Worm (Caenorhabditis elegans) whole organism, L4 larva: Measurements from ENCODE around the gene sre-2.
A peak's percentile ranks its signal among the peaks of the same experiment; 100 is the strongest.

ENCODE experiments used
- F10B5.3 ChIP-seq: sonication (generic microtip); optimal IDR thresholded peaks from 2 replicates; lab custom pipeline; 2016; ENCODE audit warnings: mild to moderate bottlenecking, missing genetic modification characterization, missing compliant biosample characterization
- F44E2.7 ChIP-seq: fragments of 200-800 bp; sonication (Bioruptor generic); IDR thresholded peaks from 2 replicates; pipeline ENCODE4 v2.1.2; 2022; ENCODE audit warnings: missing genetic modification characterization, missing compliant biosample characterization
- F49E8.2 ChIP-seq: sonication (generic microtip); optimal IDR thresholded peaks from 2 replicates; lab custom pipeline; 2016; ENCODE audit warnings: missing compliant biosample characterization, mild to moderate bottlenecking, missing genetic modification characterization, borderline replicate concordance
- R02D3.7 ChIP-seq: fragments of 150-350 bp; sonication (generic microtip); optimal IDR thresholded peaks from 3 replicates; lab custom pipeline; 2014; ENCODE audit warnings: missing biosample characterization, missing genetic modification characterization
- T20F7.1 ChIP-seq: fragments of 200-800 bp; sonication (Bioruptor generic); optimal IDR thresholded peaks from 2 replicates; lab custom pipeline; 2018; ENCODE audit warnings: mild to moderate bottlenecking, missing genetic modification characterization, missing compliant biosample characterization
- Y48G9A.11 ChIP-seq: fragments of 200-800 bp; sonication (Bioruptor generic); IDR thresholded peaks from 2 replicates; pipeline ENCODE4 v1.3.6; 2022; ENCODE audit warnings: missing genetic modification reagents, missing genetic modification characterization, missing compliant biosample characterization
- ZK337.2 ChIP-seq: fragments of 200-800 bp; sonication (Bioruptor generic); IDR thresholded peaks from 2 replicates; pipeline ENCODE4 v1.3.6; 2022; ENCODE audit warnings: missing genetic modification reagents, missing genetic modification characterization, missing compliant biosample characterization
- ama-1 ChIP-seq: fragments of 150-350 bp; optimal IDR thresholded peaks from 2 replicates; lab custom pipeline; 2014; ENCODE audit warnings: inconsistent platforms, mixed read lengths
- arid-1 ChIP-seq: fragments of 200-800 bp; sonication (Bioruptor generic); conservative IDR thresholded peaks from 2 replicates; pipeline ENCODE4 v1.3.6; 2022; ENCODE audit warnings: missing genetic modification reagents, missing genetic modification characterization, missing compliant biosample characterization
- ceh-20 ChIP-seq: fragments of 200-800 bp; sonication (Bioruptor generic); IDR thresholded peaks from 2 replicates; pipeline ENCODE4 v1.3.6; 2022; ENCODE audit warnings: missing genetic modification reagents, missing genetic modification characterization, missing compliant biosample characterization
- ces-1 ChIP-seq: fragments of 150-350 bp; sonication (generic microtip); optimal IDR thresholded peaks from 4 replicates; lab custom pipeline; 2014; ENCODE audit warnings: missing biosample characterization, missing genetic modification reagents, missing genetic modification characterization
- daf-16 ChIP-seq, 3 experiments: sonication (generic microtip); optimal IDR thresholded peaks; 2 replicates each; lab custom pipeline; 2016 to 2017; ENCODE audit warnings: missing genetic modification characterization in 3 of 3, missing genetic modification reagents in 3 of 3, mild to moderate bottlenecking in 2 of 3, missing compliant biosample characterization in 2 of 3, missing biosample characterization in 1 of 3, moderate library complexity in 1 of 3
- daf-19 ChIP-seq: fragments of 200-800 bp; sonication (Bioruptor generic); conservative IDR thresholded peaks from 2 replicates; pipeline ENCODE4 v1.3.6; 2022; ENCODE audit warnings: missing genetic modification characterization, missing compliant biosample characterization
- daf-8 ChIP-seq: fragments of 200-800 bp; sonication (Bioruptor generic); IDR thresholded peaks from 2 replicates; pipeline ENCODE4 v1.3.6; 2022; ENCODE audit warnings: missing genetic modification characterization, missing compliant biosample characterization
- dmd-6 ChIP-seq: fragments of 200-800 bp; sonication (Bioruptor generic); IDR thresholded peaks from 2 replicates; pipeline ENCODE4 v1.3.6; 2022; ENCODE audit warnings: missing genetic modification reagents, missing genetic modification characterization, missing compliant biosample characterization
- dmd-8 ChIP-seq: fragments of 200-800 bp; sonication (Bioruptor generic); IDR thresholded peaks from 2 replicates; pipeline ENCODE4 v1.3.6; 2022; ENCODE audit warnings: missing genetic modification characterization, missing compliant biosample characterization
- dve-1 ChIP-seq: sonication (generic microtip); optimal IDR thresholded peaks from 2 replicates; lab custom pipeline; 2017; ENCODE audit warnings: antibody characterized with exemption, mild to moderate bottlenecking, missing genetic modification characterization, missing compliant biosample characterization; ENCODE audit not compliant: insufficient read depth
- egl-43 ChIP-seq: fragments of 200-800 bp; sonication (Bioruptor generic); IDR thresholded peaks from 2 replicates; pipeline ENCODE4 v1.3.6; 2022; ENCODE audit warnings: missing genetic modification reagents, missing genetic modification characterization, missing compliant biosample characterization
- fkh-10 ChIP-seq: fragments of 150-350 bp; optimal IDR thresholded peaks from 2 replicates; lab custom pipeline; 2014; ENCODE audit warnings: missing biosample characterization, missing genetic modification reagents, missing genetic modification characterization
- fos-1 ChIP-seq: fragments of 150-350 bp; optimal IDR thresholded peaks from 2 replicates; lab custom pipeline; 2014; ENCODE audit warnings: missing biosample characterization, missing genetic modification characterization
- gei-8 ChIP-seq: fragments of 200-800 bp; sonication (Bioruptor generic); optimal IDR thresholded peaks from 2 replicates; lab custom pipeline; 2018; ENCODE audit warnings: mild to moderate bottlenecking, missing genetic modification characterization, missing compliant biosample characterization
- hlh-30 ChIP-seq: sonication (generic microtip); optimal IDR thresholded peaks from 2 replicates; lab custom pipeline; 2017; ENCODE audit warnings: antibody characterized with exemption, mild to moderate bottlenecking, missing genetic modification characterization, missing compliant biosample characterization; ENCODE audit not compliant: insufficient read depth
- jun-1 ChIP-seq: fragments of 150-350 bp; optimal IDR thresholded peaks from 2 replicates; lab custom pipeline; 2014; ENCODE audit warnings: missing biosample characterization, missing genetic modification reagents, missing genetic modification characterization
- lim-7 ChIP-seq: fragments of 200-800 bp; sonication (Bioruptor generic); IDR thresholded peaks from 2 replicates; pipeline ENCODE4 v1.3.6; 2022; ENCODE audit warnings: missing genetic modification characterization, missing compliant biosample characterization
- lin-15B ChIP-seq: fragments of 150-350 bp; sonication (generic microtip); optimal IDR thresholded peaks from 3 replicates; lab custom pipeline; 2014; ENCODE audit warnings: missing biosample characterization, missing genetic modification characterization
- lin-29 ChIP-seq: fragments of 200-800 bp; sonication (Bioruptor generic); IDR thresholded peaks from 2 replicates; pipeline ENCODE4 v1.3.6; 2022; ENCODE audit warnings: missing genetic modification reagents, missing genetic modification characterization, missing compliant biosample characterization
- lin-39 ChIP-seq: fragments of 150-350 bp; optimal IDR thresholded peaks from 2 replicates; lab custom pipeline; 2014; ENCODE audit warnings: missing biosample characterization, missing genetic modification reagents, missing genetic modification characterization
- lir-3 ChIP-seq: sonication (generic microtip); optimal IDR thresholded peaks from 2 replicates; lab custom pipeline; 2016; ENCODE audit warnings: mild to moderate bottlenecking, missing genetic modification characterization, missing compliant biosample characterization
- lsy-2 ChIP-seq, 2 experiments: fragments of 150-350 bp in 1 of 2; sonication (generic microtip) in 1 of 2; optimal IDR thresholded peaks; 2 replicates each; lab custom pipeline; 2014 to 2017; ENCODE audit warnings: missing biosample characterization in 2 of 2, missing genetic modification characterization in 2 of 2
- mep-1 ChIP-seq: fragments of 150-350 bp; sonication (generic microtip); optimal IDR thresholded peaks from 3 replicates; lab custom pipeline; 2014; ENCODE audit warnings: missing biosample characterization, missing genetic modification characterization
- mes-2 ChIP-seq: sonication (generic microtip); optimal IDR thresholded peaks from 2 replicates; lab custom pipeline; 2016; ENCODE audit warnings: missing genotype, mild to moderate bottlenecking, missing genetic modification characterization, missing compliant biosample characterization; ENCODE audit not compliant: poor library complexity, severe bottlenecking
- mxl-3 ChIP-seq: fragments of 200-800 bp; sonication (Bioruptor generic); optimal IDR thresholded peaks from 2 replicates; lab custom pipeline; 2018; ENCODE audit warnings: mild to moderate bottlenecking, missing genetic modification characterization, missing compliant biosample characterization
- nhr-10 ChIP-seq: fragments of 150-350 bp; optimal IDR thresholded peaks from 2 replicates; lab custom pipeline; 2014; ENCODE audit warnings: missing biosample characterization, missing genetic modification characterization
- nhr-11 ChIP-seq: fragments of 150-350 bp; optimal IDR thresholded peaks from 2 replicates; lab custom pipeline; 2014; ENCODE audit warnings: missing biosample characterization, missing genetic modification characterization
- nhr-111 ChIP-seq: fragments of 200-800 bp; sonication (Bioruptor generic); optimal IDR thresholded peaks from 2 replicates; lab custom pipeline; 2018; ENCODE audit warnings: mild to moderate bottlenecking, missing genetic modification characterization, missing compliant biosample characterization
- nhr-76 ChIP-seq: fragments of 150-350 bp; optimal IDR thresholded peaks from 2 replicates; lab custom pipeline; 2014; ENCODE audit warnings: missing biosample characterization, missing genetic modification characterization
- nhr-77 ChIP-seq: fragments of 150-350 bp; optimal IDR thresholded peaks from 2 replicates; lab custom pipeline; 2014; ENCODE audit warnings: missing biosample characterization, missing genetic modification characterization
- pha-4 ChIP-seq, 2 experiments: fragments of 150-350 bp in 1 of 2; fragments of 200-800 bp in 1 of 2; sonication (Bioruptor generic) in 1 of 2; IDR thresholded peaks in 1 of 2; optimal IDR thresholded peaks in 1 of 2; 2 replicates each; pipeline versions ENCODE4 v1.3.6 to Lab custom; 2014 to 2022; ENCODE audit warnings: missing genetic modification characterization in 2 of 2, missing genetic modification reagents in 2 of 2, missing biosample characterization in 1 of 2, missing compliant biosample characterization in 1 of 2
- set-16 ChIP-seq: fragments of 200-800 bp; sonication (Bioruptor generic); IDR thresholded peaks from 2 replicates; pipeline ENCODE4 v1.3.6; 2022; ENCODE audit warnings: missing genetic modification reagents, missing genetic modification characterization, missing compliant biosample characterization
- skn-1 ChIP-seq: fragments of 150-350 bp; optimal IDR thresholded peaks from 2 replicates; lab custom pipeline; 2014; ENCODE audit warnings: missing biosample characterization, missing genetic modification characterization
- snpc-4 ChIP-seq: fragments of 150-350 bp; optimal IDR thresholded peaks from 2 replicates; lab custom pipeline; 2014; ENCODE audit warnings: missing biosample characterization, missing genetic modification characterization
- tag-97 ChIP-seq: fragments of 200-800 bp; sonication (Bioruptor generic); IDR thresholded peaks from 2 replicates; pipeline ENCODE4 v1.3.6; 2022; ENCODE audit warnings: missing genetic modification characterization, missing compliant biosample characterization
- tra-1 ChIP-seq: fragments of 200-800 bp; sonication (Bioruptor generic); IDR thresholded peaks from 2 replicates; pipeline ENCODE4 v1.3.6; 2022; ENCODE audit warnings: missing genetic modification reagents, missing genetic modification characterization, missing compliant biosample characterization
- unc-130 ChIP-seq: sonication (generic microtip); optimal IDR thresholded peaks from 2 replicates; lab custom pipeline; 2016; ENCODE audit warnings: missing genetic modification reagents, missing genetic modification characterization, missing compliant biosample characterization
- unc-62 ChIP-seq, 3 experiments: fragments of 150-350 bp in 1 of 3; sonication (generic microtip); optimal IDR thresholded peaks in 2 of 3; peaks in 1 of 3; 1 replicate in 1 of 3; 2 replicates in 2 of 3; lab custom pipeline; 2014 to 2017; ENCODE audit warnings: missing biosample characterization in 3 of 3, missing genetic modification characterization in 3 of 3, missing genetic modification reagents in 3 of 3, missing genotype in 1 of 3
- zip-2 ChIP-seq: fragments of 150-350 bp; optimal IDR thresholded peaks from 2 replicates; lab custom pipeline; 2014; ENCODE audit warnings: missing biosample characterization, missing genetic modification characterization
- ztf-7 ChIP-seq: fragments of 150-350 bp; optimal IDR thresholded peaks from 2 replicates; lab custom pipeline; 2014; ENCODE audit warnings: missing biosample characterization, missing genetic modification characterization

sre-2 gene

ce11 chrII:8091528-8091927 lies 10.4 kb downstream of the sre-2 start (continued):
- TF ChIP-seq tag-97 (GFP tag; lab: Robert Waterston, UW) (no peak), lsy-2 (tag; optimal IDR thresholded peaks at IDR 0.05; lab: Kevin White, UChicago) (peak in 1 of 2 experiments; percentile 71), tra-1 (GFP tag; lab: Robert Waterston, UW) (no peak), mep-1 (tag; lab: Kevin White, UChicago) (peak; percentile 75), daf-19 (GFP tag; lab: Robert Waterston, UW) (no peak), skn-1 (tag; lab: Kevin White, UChicago) (no peak), hlh-30 (tag; lab: Kevin White, UChicago) (peak; percentile 48), snpc-4 (peak; percentile 86), F44E2.7 (GFP tag; lab: Robert Waterston, UW) (no peak)

- TF ChIP-seq nhr-77 (tag; lab: Kevin White, UChicago) (peak; percentile 45), gei-8 (no peak), dmd-8 (GFP tag; lab: Robert Waterston, UW) (no peak), fkh-10 (peak; percentile 2), snpc-4 (peak; percentile 37), R02D3.7 (tag; lab: Kevin White, UChicago) (no peak), lin-15B (tag; lab: Kevin White, UChicago) (no peak), lim-7 (GFP tag; lab: Robert Waterston, UW) (no peak), egl-43 (GFP tag; lab: Robert Waterston, UW) (no peak), fos-1 (tag; lab: Kevin White, UChicago) (no peak), Y48G9A.11 (GFP tag; lab: Robert Waterston, UW) (no peak), dve-1 (tag; lab: Kevin White, UChicago) (peak; percentile 72), daf-8 (no peak), nhr-10 (tag; lab: Kevin White, UChicago) (no peak), lin-29 (GFP tag; lab: Robert Waterston, UW) (no peak), zip-2 (tag; lab: Kevin White, UChicago) (no peak), skn-1 (tag; lab: Kevin White, UChicago) (no peak), daf-19 (GFP tag; lab: Robert Waterston, UW) (no peak), dmd-6 (GFP tag; lab: Robert Waterston, UW) (peak; percentile 42; the same call in 1 of the 2 replicates), nhr-11 (tag; lab: Kevin White, UChicago) (peak; percentile 0), F10B5.3 (tag; lab: Kevin White, UChicago) (no peak), arid-1 (GFP tag; lab: Robert Waterston, UW) (no peak), tag-97 (GFP tag; lab: Robert Waterston, UW) (no peak), ceh-20 (GFP tag; lab: Robert Waterston, UW) (no peak), tra-1 (GFP tag; lab: Robert Waterston, UW) (no peak), ces-1 (no peak), set-16 (no peak), pha-4 (GFP tag; IDR thresholded peaks at IDR 0.05; lab: Robert Waterston, UW) (no peak), pha-4 (tag; optimal IDR thresholded peaks at IDR 0.05; lab: Kevin White, UChicago) (peak; percentile 14), F49E8.2 (tag; lab: Kevin White, UChicago) (no peak), unc-130 (GFP tag; lab: Kevin White, UChicago) (no peak), mxl-3 (GFP tag; lab: Kevin White, UChicago) (no peak), nhr-111 (no peak), nhr-76 (tag; lab: Kevin White, UChicago) (no peak), mes-2 (peak; percentile 81), jun-1 (no peak), unc-62 (GFP tag; optimal IDR thresholded peaks at IDR 0.05 in 1 of 2; lab: Kevin White, UChicago) (no peak), unc-62 (tag; optimal IDR thresholded peaks at IDR 0.05; lab: Kevin White, UChicago) (no peak), lin-39 (tag; lab: Kevin White, UChicago) (no peak), ZK337.2 (no peak), mep-1 (tag; lab: Kevin White, UChicago) (peak; percentile 70), ama-1 (lab: Kevin White, UChicago) (no peak), lir-3 (tag; lab: Kevin White, UChicago) (no peak), daf-16 (GFP tag; optimal IDR thresholded peaks at IDR 0.05; lab: Kevin White, UChicago) (no peak), daf-16 (tag; optimal IDR thresholded peaks at IDR 0.05; lab: Kevin White, UChicago) (no peak), ztf-7 (tag; lab: Kevin White, UChicago) (peak; percentile 10), lsy-2 (tag; optimal IDR thresholded peaks at IDR 0.05; lab: Kevin White, UChicago) (peak in 1 of 2 experiments; percentile 86), T20F7.1 (peak; percentile 77)
Measured at ce11 chrII:8086803-8087202, 15.1 kb downstream of the sre-2 start, which contains the start of gene K02C4.3. K02C4.3 (minus strand) TSS chrII:8086853.
